Fruit fly (Drosophila melanogaster) whole organism, embryonic: Measurements from ENCODE around the gene Kal1.

Source experiments
- Adf1 ChIP-seq: fragments of 200-800 bp; sonication (Bioruptor generic); IDR thresholded peaks from 2 replicates; pipeline ENCODE4 v1.3.6; 2022; ENCODE audit warnings: missing biosample characterization, missing genetic modification characterization
- Aef1 ChIP-seq: fragments of 200-800 bp; sonication (Bioruptor generic); IDR thresholded peaks from 3 replicates; pipeline ENCODE4 v1.3.6; 2022; ENCODE audit warnings: missing biosample characterization, missing genetic modification characterization
- Antp ChIP-seq: fragments of 200-800 bp; sonication (Bioruptor generic); optimal IDR thresholded peaks from 3 replicates; lab custom pipeline; 2016; ENCODE audit warnings: missing biosample characterization, missing genetic modification characterization
- Atf-2 ChIP-seq: fragments of 200-800 bp; sonication (Bioruptor generic); optimal IDR thresholded peaks from 2 replicates; lab custom pipeline; 2016; ENCODE audit warnings: missing biosample characterization, missing genetic modification characterization
- Atf3 ChIP-seq: fragments of 200-800 bp; sonication (Bioruptor generic); optimal IDR thresholded peaks from 3 replicates; lab custom pipeline; 2016; ENCODE audit warnings: missing biosample characterization, missing genetic modification characterization
- B-H1 ChIP-seq: fragments of 200-800 bp; sonication (Bioruptor generic); IDR thresholded peaks from 3 replicates; pipeline ENCODE4 v1.3.6; 2022; ENCODE audit warnings: missing biosample characterization, missing genetic modification characterization
- CG11093 ChIP-seq: fragments of 200-800 bp; sonication (Bioruptor generic); IDR thresholded peaks from 3 replicates; pipeline ENCODE4 v1.3.6; 2022; ENCODE audit warnings: missing biosample characterization, missing genetic modification characterization
- CG11560 ChIP-seq: fragments of 200-800 bp; sonication (Bioruptor generic); IDR thresholded peaks from 3 replicates; pipeline ENCODE4 v1.3.6; 2022; ENCODE audit warnings: missing biosample characterization, missing genetic modification characterization
- CG12236 ChIP-seq: fragments of 200-800 bp; sonication (Bioruptor generic); optimal IDR thresholded peaks from 2 replicates; lab custom pipeline; 2016; ENCODE audit warnings: missing biosample characterization, missing genetic modification characterization
- CG13123 ChIP-seq: fragments of 200-800 bp; sonication (Bioruptor generic); optimal IDR thresholded peaks from 2 replicates; lab custom pipeline; 2016; ENCODE audit warnings: missing biosample characterization, missing genetic modification characterization
- CG15696 ChIP-seq: fragments of 200-800 bp; sonication (Bioruptor generic); optimal IDR thresholded peaks from 2 replicates; lab custom pipeline; 2019; ENCODE audit warnings: missing biosample characterization, mild to moderate bottlenecking, missing genetic modification characterization, moderate library complexity
- CG16815 ChIP-seq: fragments of 200-800 bp; sonication (Bioruptor generic); optimal IDR thresholded peaks from 3 replicates; lab custom pipeline; 2017; ENCODE audit warnings: missing biosample characterization, mild to moderate bottlenecking, missing genetic modification characterization
- CG2875 ChIP-seq: fragments of 200-800 bp; sonication (Bioruptor generic); optimal IDR thresholded peaks from 2 replicates; lab custom pipeline; 2017; ENCODE audit warnings: missing biosample characterization, mild to moderate bottlenecking, missing genetic modification characterization, missing genetic modification reagents
- CG34224 ChIP-seq: fragments of 200-800 bp; sonication (Bioruptor generic); IDR thresholded peaks from 3 replicates; pipeline ENCODE4 v1.3.6; 2022; ENCODE audit warnings: missing biosample characterization, missing genetic modification characterization; ENCODE audit not compliant: partially characterized antibody
- CG4282 ChIP-seq: fragments of 200-800 bp; sonication (Bioruptor generic); optimal IDR thresholded peaks from 2 replicates; lab custom pipeline; 2016; ENCODE audit warnings: missing biosample characterization, missing genetic modification characterization
- CG4360 ChIP-seq: fragments of 200-800 bp; sonication (Bioruptor generic); IDR thresholded peaks from 2 replicates; pipeline ENCODE4 v1.3.6; 2022; ENCODE audit warnings: missing biosample characterization, missing genetic modification characterization
- CG4707 ChIP-seq: fragments of 200-800 bp; sonication (Bioruptor generic); optimal IDR thresholded peaks from 2 replicates; lab custom pipeline; 2018; ENCODE audit warnings: missing biosample characterization, mild to moderate bottlenecking, missing genetic modification characterization, moderate library complexity
- CG4854 ChIP-seq: fragments of 200-800 bp; sonication (Bioruptor generic); optimal IDR thresholded peaks from 2 replicates; lab custom pipeline; 2016; ENCODE audit warnings: missing biosample characterization, missing genetic modification characterization, inconsistent platforms
- CG5245 ChIP-seq: fragments of 200-800 bp; sonication (Bioruptor generic); optimal IDR thresholded peaks from 3 replicates; lab custom pipeline; 2016; ENCODE audit warnings: missing biosample characterization, missing genetic modification characterization
- CG6765 ChIP-seq: fragments of 200-800 bp; sonication (Bioruptor generic); optimal IDR thresholded peaks from 3 replicates; lab custom pipeline; 2017; ENCODE audit warnings: missing biosample characterization, mild to moderate bottlenecking, missing genetic modification characterization
- CG7786 ChIP-seq: fragments of 200-800 bp; sonication (Bioruptor generic); optimal IDR thresholded peaks from 2 replicates; lab custom pipeline; 2016; ENCODE audit warnings: missing biosample characterization, missing genetic modification characterization
- CG8290 ChIP-seq, 3 experiments: fragments of 200-800 bp; sonication (Bioruptor generic); optimal IDR thresholded peaks; 2 replicates each; lab custom pipeline; 2016 to 2019; ENCODE audit warnings: missing biosample characterization in 3 of 3, missing genetic modification characterization in 3 of 3, mild to moderate bottlenecking in 2 of 3, moderate library complexity in 1 of 3
- D ChIP-seq, 2 experiments: fragments of 200-800 bp in 1 of 2; fragments of >200 bp in 1 of 2; sonication (Bioruptor generic) in 1 of 2; optimal IDR thresholded peaks; 2 replicates in 1 of 2; 3 replicates in 1 of 2; lab custom pipeline; 2017; ENCODE audit warnings: mild to moderate bottlenecking in 1 of 2, missing biosample characterization in 1 of 2, missing genetic modification characterization in 1 of 2, missing genetic modification reagents in 1 of 2
- Gsc ChIP-seq: fragments of 200-800 bp; sonication (Bioruptor generic); IDR thresholded peaks from 2 replicates; pipeline ENCODE4 v1.3.6; 2022; ENCODE audit warnings: missing biosample characterization, missing genetic modification characterization
- HLH54F ChIP-seq: fragments of 200-800 bp; sonication (Bioruptor generic); optimal IDR thresholded peaks from 3 replicates; lab custom pipeline; 2016; ENCODE audit warnings: missing biosample characterization, missing genetic modification characterization
- Hand ChIP-seq: fragments of 200-800 bp; sonication (Bioruptor generic); optimal IDR thresholded peaks from 2 replicates; lab custom pipeline; 2017; ENCODE audit warnings: mild to moderate bottlenecking, missing biosample characterization, missing genetic modification reagents, missing genetic modification characterization
- Hey ChIP-seq: fragments of 200-800 bp; sonication (Bioruptor generic); optimal IDR thresholded peaks from 3 replicates; lab custom pipeline; 2018; ENCODE audit warnings: missing biosample characterization, mild to moderate bottlenecking, missing genetic modification characterization
- Hr39 ChIP-seq: fragments of >200 bp; optimal IDR thresholded peaks from 2 replicates; lab custom pipeline; 2017
- Hsf ChIP-seq: fragments of 200-800 bp; sonication (Bioruptor generic); optimal IDR thresholded peaks from 3 replicates; lab custom pipeline; 2016; ENCODE audit warnings: missing biosample characterization, missing genetic modification characterization
- Kr ChIP-seq: fragments of 200-800 bp; sonication (Bioruptor generic); optimal IDR thresholded peaks from 2 replicates; lab custom pipeline; 2017; ENCODE audit warnings: missing biosample characterization, mild to moderate bottlenecking, missing genetic modification characterization
- Neu2 ChIP-seq: fragments of 200-800 bp; sonication (Bioruptor generic); optimal IDR thresholded peaks from 3 replicates; lab custom pipeline; 2016; ENCODE audit warnings: missing biosample characterization, missing genetic modification characterization, borderline replicate concordance
- Oaz ChIP-seq: fragments of 200-800 bp; sonication (Bioruptor generic); IDR thresholded peaks from 2 replicates; pipeline ENCODE4 v1.3.6; 2022; ENCODE audit warnings: missing biosample characterization, missing genetic modification characterization
- Opbp ChIP-seq: fragments of 200-800 bp; sonication (Bioruptor generic); IDR thresholded peaks from 3 replicates; pipeline ENCODE4 v1.3.6; 2022; ENCODE audit warnings: missing biosample characterization, missing genetic modification characterization; ENCODE audit not compliant: partially characterized antibody
- Ptx1 ChIP-seq: fragments of 200-800 bp; sonication (Bioruptor generic); IDR thresholded peaks from 2 replicates; pipeline ENCODE4 v1.3.6; 2022; ENCODE audit warnings: missing biosample characterization, missing genetic modification characterization
- Ravus ChIP-seq: fragments of 200-800 bp; sonication (Bioruptor generic); IDR thresholded peaks from 2 replicates; pipeline ENCODE4 v1.3.6; 2022; ENCODE audit warnings: missing biosample characterization, missing genetic modification characterization
- Spps ChIP-seq: fragments of 200-800 bp; sonication (Bioruptor generic); optimal IDR thresholded peaks from 2 replicates; lab custom pipeline; 2018; ENCODE audit warnings: missing biosample characterization, mild to moderate bottlenecking, missing genetic modification characterization
- Trl ChIP-seq, 3 experiments: fragments of >200 bp in 2 of 3; fragments of 200-800 bp in 1 of 3; sonication (Bioruptor generic) in 1 of 3; optimal IDR thresholded peaks; 2 replicates in 1 of 3; 3 replicates in 2 of 3; lab custom pipeline; 2016 to 2017; ENCODE audit warnings: missing biosample characterization in 1 of 3, missing genetic modification characterization in 1 of 3
- Usf ChIP-seq: fragments of 200-800 bp; sonication (Bioruptor generic); optimal IDR thresholded peaks from 2 replicates; lab custom pipeline; 2017; ENCODE audit warnings: missing genotype, missing biosample characterization, missing genetic modification characterization
- amos ChIP-seq: fragments of 200-800 bp; sonication (Bioruptor generic); IDR thresholded peaks from 2 replicates; pipeline ENCODE4 v1.3.6; 2022; ENCODE audit warnings: missing biosample characterization, missing genetic modification characterization; ENCODE audit not compliant: partially characterized antibody
- br ChIP-seq: fragments of >200 bp; optimal IDR thresholded peaks from 2 replicates; lab custom pipeline; 2017
- dan ChIP-seq: fragments of 200-800 bp; sonication (Bioruptor generic); IDR thresholded peaks from 2 replicates; pipeline ENCODE4 v1.3.6; 2022; ENCODE audit warnings: missing biosample characterization, missing genetic modification characterization
- dpn ChIP-seq, 2 experiments: fragments of 200-800 bp; sonication (Bioruptor generic); optimal IDR thresholded peaks; 3 replicates each; lab custom pipeline; 2016; ENCODE audit warnings: missing biosample characterization in 2 of 2, missing genetic modification characterization in 2 of 2
- gsb ChIP-seq: fragments of 200-800 bp; sonication (Bioruptor generic); IDR thresholded peaks from 2 replicates; pipeline ENCODE4 v1.3.6; 2022; ENCODE audit warnings: missing biosample characterization, missing genetic modification characterization
- pzg ChIP-seq: fragments of 200-800 bp; sonication (Bioruptor generic); optimal IDR thresholded peaks from 3 replicates; lab custom pipeline; 2018; ENCODE audit warnings: missing biosample characterization, mild to moderate bottlenecking, missing genetic modification characterization, moderate library complexity
- sima ChIP-seq: fragments of 200-800 bp; sonication (Bioruptor generic); optimal IDR thresholded peaks from 2 replicates; lab custom pipeline; 2016; ENCODE audit warnings: missing biosample characterization, missing genetic modification characterization
- sisA ChIP-seq: fragments of 200-800 bp; sonication (Bioruptor generic); IDR thresholded peaks from 2 replicates; pipeline ENCODE4 v1.3.6; 2022; ENCODE audit warnings: missing biosample characterization, missing genetic modification characterization
- sr ChIP-seq: fragments of 200-800 bp; sonication (Bioruptor generic); IDR thresholded peaks from 3 replicates; pipeline ENCODE4 v1.3.6; 2022; ENCODE audit warnings: missing biosample characterization, missing genetic modification characterization
- wek ChIP-seq: fragments of 200-800 bp; sonication (Bioruptor generic); optimal IDR thresholded peaks from 3 replicates; lab custom pipeline; 2018; ENCODE audit warnings: missing biosample characterization, mild to moderate bottlenecking, missing genetic modification characterization, moderate library complexity
- wor ChIP-seq: fragments of 200-800 bp; sonication (Bioruptor generic); IDR thresholded peaks from 2 replicates; pipeline ENCODE4 v1.3.6; 2022; ENCODE audit warnings: missing biosample characterization, missing genetic modification characterization
- zen2 ChIP-seq: fragments of 200-800 bp; sonication (Bioruptor generic); IDR thresholded peaks from 3 replicates; pipeline ENCODE4 v1.3.6; 2022; ENCODE audit warnings: missing biosample characterization, missing genetic modification characterization; ENCODE audit not compliant: partially characterized antibody

The Kal1 gene

DNA sequence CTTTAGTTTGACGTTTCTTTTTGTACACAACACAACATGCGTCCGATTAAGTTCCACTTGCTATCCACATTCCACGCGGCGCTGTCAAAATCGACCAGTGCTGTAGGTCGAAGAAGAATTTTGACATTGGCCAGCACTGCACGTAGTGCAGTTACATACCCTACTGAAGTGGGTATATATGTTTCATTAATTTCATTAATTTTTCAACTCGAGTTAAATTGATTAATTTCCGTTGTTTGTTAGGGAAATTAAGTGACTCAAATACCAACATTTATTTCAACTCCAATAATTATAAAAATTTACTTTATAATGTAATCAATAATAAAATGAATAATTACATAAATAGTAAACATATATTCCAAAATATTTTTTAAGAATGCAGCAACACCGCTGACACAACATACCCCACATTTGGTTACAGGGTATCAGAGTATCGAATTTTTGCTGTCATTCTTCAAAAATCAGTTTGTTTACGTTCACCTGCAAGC lies 32.2 kb upstream of the Kal1 start, which contains the start of the genes eIF4EHP and CG18428 (continued):
- peak; percentile 99 for TF ChIP-seq Usf
- peak; percentile 88 for TF ChIP-seq CG4854 (GFP tag; lab: Kevin White, UChicago)
- no peak for TF ChIP-seq Opbp (GFP tag; lab: Robert Waterston, UW)
- TF ChIP-seq CG13123 (GFP tag; lab: Kevin White, UChicago): peak; percentile 97
- peak; percentile 89 for TF ChIP-seq HLH54F (GFP tag; lab: Kevin White, UChicago)
- TF ChIP-seq Neu2 (GFP tag; lab: Kevin White, UChicago): no peak
- peak; percentile 83 for TF ChIP-seq Antp (GFP tag; lab: Kevin White, UChicago)
- peak; percentile 99 for TF ChIP-seq Hand (GFP tag; lab: Kevin White, UChicago)
- TF ChIP-seq sisA (GFP tag; lab: Robert Waterston, UW): no peak
- TF ChIP-seq CG6765 (GFP tag; lab: Kevin White, UChicago): peak; percentile 98
- no peak for TF ChIP-seq Gsc (GFP tag; lab: Robert Waterston, UW)
- TF ChIP-seq CG11093: peak; percentile 99
- TF ChIP-seq dan (GFP tag; lab: Robert Waterston, UW): peak; percentile 93; the same call in 1 of the 2 replicates
- TF ChIP-seq Adf1: no peak
- TF ChIP-seq CG34224 (GFP tag; lab: Robert Waterston, UW): no peak
- TF ChIP-seq Ptx1 (GFP tag; lab: Robert Waterston, UW): no peak
- TF ChIP-seq br: no peak
- TF ChIP-seq Ravus: no peak; the same call in none of the 2 replicates
- peak; percentile 70 for TF ChIP-seq Kr (GFP tag; lab: Kevin White, UChicago)
- TF ChIP-seq CG7786 (GFP tag; lab: Kevin White, UChicago): peak; percentile 89
- peak; percentile 96 for TF ChIP-seq CG5245 (GFP tag; lab: Kevin White, UChicago)
- TF ChIP-seq Trl (optimal IDR thresholded peaks at IDR 0.05; lab: Kevin White, UChicago): no peak
- peak; percentile 84 for TF ChIP-seq Trl (GFP tag; optimal IDR thresholded peaks at IDR 0.05; lab: Kevin White, UChicago)
- peak; percentile 85 for TF ChIP-seq Atf-2
- peak; percentile 97 for TF ChIP-seq CG4707 (GFP tag; lab: Kevin White, UChicago)
- TF ChIP-seq sr: peak; percentile 82; the same call in 2 of the 3 replicates
- peak; percentile 45 for TF ChIP-seq CG12236 (GFP tag; lab: Kevin White, UChicago)
- TF ChIP-seq zen2: no peak
- TF ChIP-seq CG4360 (GFP tag; lab: Robert Waterston, UW): no peak
- no peak for TF ChIP-seq amos (GFP tag; lab: Robert Waterston, UW)
- TF ChIP-seq CG15696 (tag; lab: Kevin White, UChicago): peak; percentile 100
- peak; percentile 90 to 99 for TF ChIP-seq dpn (GFP tag; optimal IDR thresholded peaks at IDR 0.05; lab: Kevin White, UChicago)
- TF ChIP-seq pzg: peak; percentile 74
- TF ChIP-seq CG2875: peak; percentile 94
- TF ChIP-seq B-H1 (GFP tag; lab: Robert Waterston, UW): no peak; the same call in 2 of the 3 replicates
- TF ChIP-seq Spps (tag; lab: Kevin White, UChicago): peak; percentile 99
- no peak; the same call in none of the 2 replicates for TF ChIP-seq Oaz (GFP tag; lab: Robert Waterston, UW)
- peak; percentile 92 for TF ChIP-seq Hsf (GFP tag; lab: Kevin White, UChicago)
- TF ChIP-seq D (optimal IDR thresholded peaks at IDR 0.05; lab: Kevin White, UChicago): no peak
- peak; percentile 99 for TF ChIP-seq D (GFP tag; optimal IDR thresholded peaks at IDR 0.05; lab: Kevin White, UChicago)
- peak; percentile 36 for TF ChIP-seq sima (GFP tag; lab: Kevin White, UChicago)
- TF ChIP-seq Aef1: no peak
- TF ChIP-seq wek (GFP tag; lab: Kevin White, UChicago): peak; percentile 80
- no peak for TF ChIP-seq Hr39 (lab: Kevin White, UChicago)
- TF ChIP-seq Hey: peak; percentile 90
- TF ChIP-seq Atf3 (GFP tag; lab: Kevin White, UChicago): peak; percentile 70
- TF ChIP-seq CG4282 (GFP tag; lab: Kevin White, UChicago): no peak
- TF ChIP-seq CG8290 (GFP tag; optimal IDR thresholded peaks at IDR 0.05; lab: Kevin White, UChicago): peak; percentile 98
- TF ChIP-seq CG8290 (tag; optimal IDR thresholded peaks at IDR 0.05; lab: Kevin White, UChicago): peak; percentile 88 to 96
- TF ChIP-seq gsb: no peak
- no peak; the same call in 1 of the 3 replicates for TF ChIP-seq CG11560 (tag; lab: Robert Waterston, UW)
- TF ChIP-seq wor: no peak
- peak; percentile 99 for TF ChIP-seq CG16815 (GFP tag; lab: Kevin White, UChicago)
